Worm (Caenorhabditis elegans) whole organism, L4 larva: Measurements from ENCODE around the gene zip-10.

Experiments
- F10B5.3 ChIP-seq: sonication (generic microtip); optimal IDR thresholded peaks from 2 replicates; lab custom pipeline; 2016; ENCODE audit warnings: mild to moderate bottlenecking, missing genetic modification characterization, missing compliant biosample characterization
- F44E2.7 ChIP-seq: fragments of 200-800 bp; sonication (Bioruptor generic); IDR thresholded peaks from 2 replicates; pipeline ENCODE4 v2.1.2; 2022; ENCODE audit warnings: missing genetic modification characterization, missing compliant biosample characterization
- T20F7.1 ChIP-seq: fragments of 200-800 bp; sonication (Bioruptor generic); optimal IDR thresholded peaks from 2 replicates; lab custom pipeline; 2018; ENCODE audit warnings: mild to moderate bottlenecking, missing genetic modification characterization, missing compliant biosample characterization
- T26A8.4 ChIP-seq: fragments of 200-800 bp; sonication (Bioruptor generic); IDR thresholded peaks from 2 replicates; pipeline ENCODE4 v1.3.6; 2022; ENCODE audit warnings: missing genetic modification characterization, missing compliant biosample characterization
- Y105C5A.15 ChIP-seq: fragments of 200-800 bp; sonication (Bioruptor generic); IDR thresholded peaks from 2 replicates; pipeline ENCODE4 v1.3.6; 2022; ENCODE audit warnings: missing genetic modification characterization, missing compliant biosample characterization
- ZK337.2 ChIP-seq: fragments of 200-800 bp; sonication (Bioruptor generic); IDR thresholded peaks from 2 replicates; pipeline ENCODE4 v1.3.6; 2022; ENCODE audit warnings: missing genetic modification reagents, missing genetic modification characterization, missing compliant biosample characterization
- ZK546.5 ChIP-seq, 2 experiments: sonication (generic microtip); optimal IDR thresholded peaks; 2 replicates each; lab custom pipeline; 2017; ENCODE audit warnings: missing biosample characterization in 2 of 2, missing genetic modification characterization in 2 of 2
- aha-1 ChIP-seq: fragments of 150-350 bp; peaks from one replicate; lab custom pipeline; 2014; ENCODE audit warnings: missing biosample characterization, missing genetic modification characterization
- ama-1 ChIP-seq: fragments of 150-350 bp; optimal IDR thresholded peaks from 2 replicates; lab custom pipeline; 2014; ENCODE audit warnings: inconsistent platforms, mixed read lengths
- arid-1 ChIP-seq: fragments of 200-800 bp; sonication (Bioruptor generic); conservative IDR thresholded peaks from 2 replicates; pipeline ENCODE4 v1.3.6; 2022; ENCODE audit warnings: missing genetic modification reagents, missing genetic modification characterization, missing compliant biosample characterization
- attf-4 ChIP-seq: sonication (generic microtip); optimal IDR thresholded peaks from 3 replicates; lab custom pipeline; 2017; ENCODE audit warnings: missing biosample characterization, missing genetic modification characterization
- ceh-28 ChIP-seq: fragments of 150-350 bp; optimal IDR thresholded peaks from 2 replicates; lab custom pipeline; 2014; ENCODE audit warnings: missing biosample characterization, missing genetic modification reagents, missing genetic modification characterization
- ceh-32 ChIP-seq: sonication (generic microtip); optimal IDR thresholded peaks from 2 replicates; lab custom pipeline; 2016; ENCODE audit warnings: mild to moderate bottlenecking, missing genetic modification characterization, missing compliant biosample characterization; ENCODE audit not compliant: poor library complexity
- ceh-44 ChIP-seq: fragments of 200-800 bp; sonication (Bioruptor generic); IDR thresholded peaks from 2 replicates; pipeline ENCODE4 v1.3.6; 2022; ENCODE audit warnings: missing genetic modification reagents, missing genetic modification characterization, missing compliant biosample characterization
- ceh-62 ChIP-seq: sonication (generic microtip); optimal IDR thresholded peaks from 2 replicates; lab custom pipeline; 2017; ENCODE audit warnings: missing biosample characterization, missing genetic modification characterization
- ceh-82 ChIP-seq: sonication (generic microtip); optimal IDR thresholded peaks from 2 replicates; lab custom pipeline; 2017; ENCODE audit warnings: missing biosample characterization, missing genetic modification characterization
- ctbp-1 ChIP-seq: fragments of 200-800 bp; sonication (Bioruptor generic); IDR thresholded peaks from 2 replicates; pipeline ENCODE4 v1.3.6; 2022; ENCODE audit warnings: missing genetic modification reagents, missing genetic modification characterization, missing compliant biosample characterization
- daf-12 ChIP-seq: fragments of 150-350 bp; optimal IDR thresholded peaks from 2 replicates; lab custom pipeline; 2014; ENCODE audit warnings: missing biosample characterization, missing genetic modification reagents, missing genetic modification characterization
- dmd-6 ChIP-seq: fragments of 200-800 bp; sonication (Bioruptor generic); IDR thresholded peaks from 2 replicates; pipeline ENCODE4 v1.3.6; 2022; ENCODE audit warnings: missing genetic modification reagents, missing genetic modification characterization, missing compliant biosample characterization
- duxl-1 ChIP-seq: sonication (generic microtip); optimal IDR thresholded peaks from 2 replicates; lab custom pipeline; 2016; ENCODE audit warnings: mild to moderate bottlenecking, missing genetic modification characterization, moderate library complexity, missing compliant biosample characterization; ENCODE audit not compliant: poor library complexity
- egl-27 ChIP-seq: sonication (generic microtip); optimal IDR thresholded peaks from 3 replicates; lab custom pipeline; 2017; ENCODE audit warnings: missing biosample characterization, missing genetic modification reagents, missing genetic modification characterization
- jun-1 ChIP-seq: fragments of 150-350 bp; optimal IDR thresholded peaks from 2 replicates; lab custom pipeline; 2014; ENCODE audit warnings: missing biosample characterization, missing genetic modification reagents, missing genetic modification characterization
- lin-15B ChIP-seq: fragments of 150-350 bp; sonication (generic microtip); optimal IDR thresholded peaks from 3 replicates; lab custom pipeline; 2014; ENCODE audit warnings: missing biosample characterization, missing genetic modification characterization
- lin-38 ChIP-seq: fragments of 200-800 bp; sonication (Bioruptor generic); IDR thresholded peaks from 2 replicates; pipeline ENCODE4 v1.3.6; 2022; ENCODE audit warnings: missing genetic modification reagents, missing genetic modification characterization, missing compliant biosample characterization
- lin-39 ChIP-seq: fragments of 150-350 bp; optimal IDR thresholded peaks from 2 replicates; lab custom pipeline; 2014; ENCODE audit warnings: missing biosample characterization, missing genetic modification reagents, missing genetic modification characterization
- lsy-2 ChIP-seq, 2 experiments: fragments of 150-350 bp in 1 of 2; sonication (generic microtip) in 1 of 2; optimal IDR thresholded peaks; 2 replicates each; lab custom pipeline; 2014 to 2017; ENCODE audit warnings: missing biosample characterization in 2 of 2, missing genetic modification characterization in 2 of 2
- madf-5 ChIP-seq, 2 experiments: fragments of 200-800 bp; sonication (Bioruptor generic); IDR thresholded peaks; 2 replicates each; pipeline ENCODE4 v1.3.6; 2022; ENCODE audit warnings: missing compliant biosample characterization in 2 of 2, missing genetic modification characterization in 2 of 2
- madf-9 ChIP-seq: fragments of 200-800 bp; sonication (Bioruptor generic); conservative IDR thresholded peaks from 2 replicates; pipeline ENCODE4 v1.3.6; 2022; ENCODE audit warnings: missing genetic modification reagents, missing genetic modification characterization, missing compliant biosample characterization
- mdl-1 ChIP-seq, 2 experiments: fragments of 150-350 bp in 1 of 2; sonication (generic microtip) in 1 of 2; optimal IDR thresholded peaks; 2 replicates each; lab custom pipeline; 2014 to 2017; ENCODE audit warnings: missing biosample characterization in 2 of 2, missing genetic modification characterization in 2 of 2
- mep-1 ChIP-seq: fragments of 150-350 bp; sonication (generic microtip); optimal IDR thresholded peaks from 3 replicates; lab custom pipeline; 2014; ENCODE audit warnings: missing biosample characterization, missing genetic modification characterization
- mes-2 ChIP-seq: sonication (generic microtip); optimal IDR thresholded peaks from 2 replicates; lab custom pipeline; 2016; ENCODE audit warnings: missing genotype, mild to moderate bottlenecking, missing genetic modification characterization, missing compliant biosample characterization; ENCODE audit not compliant: poor library complexity, severe bottlenecking
- mxl-3 ChIP-seq: fragments of 200-800 bp; sonication (Bioruptor generic); optimal IDR thresholded peaks from 2 replicates; lab custom pipeline; 2018; ENCODE audit warnings: mild to moderate bottlenecking, missing genetic modification characterization, missing compliant biosample characterization
- nhr-102 ChIP-seq: sonication (generic microtip); optimal IDR thresholded peaks from 2 replicates; lab custom pipeline; 2016; ENCODE audit warnings: mild to moderate bottlenecking, missing genetic modification characterization, moderate library complexity, missing compliant biosample characterization
- nhr-11 ChIP-seq: fragments of 150-350 bp; optimal IDR thresholded peaks from 2 replicates; lab custom pipeline; 2014; ENCODE audit warnings: missing biosample characterization, missing genetic modification characterization
- nhr-237 ChIP-seq: sonication (generic microtip); optimal IDR thresholded peaks from 2 replicates; lab custom pipeline; 2017; ENCODE audit warnings: missing biosample characterization, missing genetic modification characterization
- nhr-42 ChIP-seq: fragments of 200-800 bp; sonication (Bioruptor generic); IDR thresholded peaks from 2 replicates; pipeline ENCODE4 v1.3.6; 2022; ENCODE audit warnings: missing genetic modification characterization, missing compliant biosample characterization
- nhr-6 ChIP-seq: fragments of 150-350 bp; optimal IDR thresholded peaks from 2 replicates; lab custom pipeline; 2014; ENCODE audit warnings: missing biosample characterization, missing genetic modification characterization
- nhr-76 ChIP-seq: fragments of 150-350 bp; optimal IDR thresholded peaks from 2 replicates; lab custom pipeline; 2014; ENCODE audit warnings: missing biosample characterization, missing genetic modification characterization
- pha-4 ChIP-seq, 2 experiments: fragments of 150-350 bp in 1 of 2; fragments of 200-800 bp in 1 of 2; sonication (Bioruptor generic) in 1 of 2; IDR thresholded peaks in 1 of 2; optimal IDR thresholded peaks in 1 of 2; 2 replicates each; pipeline versions ENCODE4 v1.3.6 to Lab custom; 2014 to 2022; ENCODE audit warnings: missing genetic modification characterization in 2 of 2, missing genetic modification reagents in 2 of 2, missing biosample characterization in 1 of 2, missing compliant biosample characterization in 1 of 2
- php-3 ChIP-seq: fragments of 200-800 bp; sonication (Bioruptor generic); IDR thresholded peaks from 2 replicates; pipeline ENCODE4 v1.3.6; 2022; ENCODE audit warnings: missing genetic modification reagents, missing genetic modification characterization, missing compliant biosample characterization
- rbr-2 ChIP-seq: sonication (generic microtip); optimal IDR thresholded peaks from 2 replicates; lab custom pipeline; 2016; ENCODE audit warnings: missing genotype, missing genetic modification characterization, missing compliant biosample characterization
- saeg-2 ChIP-seq: fragments of 200-800 bp; sonication (Bioruptor generic); IDR thresholded peaks from 2 replicates; pipeline ENCODE4 v1.3.6; 2022; ENCODE audit warnings: missing genetic modification reagents, missing genetic modification characterization, missing compliant biosample characterization
- sdz-12 ChIP-seq: fragments of 200-800 bp; sonication (Bioruptor generic); optimal IDR thresholded peaks from 2 replicates; lab custom pipeline; 2018; ENCODE audit warnings: mild to moderate bottlenecking, missing genetic modification characterization, missing compliant biosample characterization
- set-16 ChIP-seq: fragments of 200-800 bp; sonication (Bioruptor generic); IDR thresholded peaks from 2 replicates; pipeline ENCODE4 v1.3.6; 2022; ENCODE audit warnings: missing genetic modification reagents, missing genetic modification characterization, missing compliant biosample characterization
- skn-1 ChIP-seq: fragments of 150-350 bp; optimal IDR thresholded peaks from 2 replicates; lab custom pipeline; 2014; ENCODE audit warnings: missing biosample characterization, missing genetic modification characterization
- snpc-4 ChIP-seq: fragments of 150-350 bp; optimal IDR thresholded peaks from 2 replicates; lab custom pipeline; 2014; ENCODE audit warnings: missing biosample characterization, missing genetic modification characterization
- spr-1 ChIP-seq: sonication (generic microtip); optimal IDR thresholded peaks from 2 replicates; lab custom pipeline; 2016; ENCODE audit warnings: mild to moderate bottlenecking, missing genetic modification characterization, missing compliant biosample characterization
- tag-97 ChIP-seq: fragments of 200-800 bp; sonication (Bioruptor generic); IDR thresholded peaks from 2 replicates; pipeline ENCODE4 v1.3.6; 2022; ENCODE audit warnings: missing genetic modification characterization, missing compliant biosample characterization
- zfp-3 ChIP-seq: fragments of 200-800 bp; sonication (Bioruptor generic); conservative IDR thresholded peaks from 2 replicates; pipeline ENCODE4 v1.3.6; 2022; ENCODE audit warnings: missing genetic modification reagents, missing genetic modification characterization, missing compliant biosample characterization
- zip-2 ChIP-seq: fragments of 150-350 bp; optimal IDR thresholded peaks from 2 replicates; lab custom pipeline; 2014; ENCODE audit warnings: missing biosample characterization, missing genetic modification characterization
- ztf-7 ChIP-seq: fragments of 150-350 bp; optimal IDR thresholded peaks from 2 replicates; lab custom pipeline; 2014; ENCODE audit warnings: missing biosample characterization, missing genetic modification characterization

Gene zip-10

DNA sequence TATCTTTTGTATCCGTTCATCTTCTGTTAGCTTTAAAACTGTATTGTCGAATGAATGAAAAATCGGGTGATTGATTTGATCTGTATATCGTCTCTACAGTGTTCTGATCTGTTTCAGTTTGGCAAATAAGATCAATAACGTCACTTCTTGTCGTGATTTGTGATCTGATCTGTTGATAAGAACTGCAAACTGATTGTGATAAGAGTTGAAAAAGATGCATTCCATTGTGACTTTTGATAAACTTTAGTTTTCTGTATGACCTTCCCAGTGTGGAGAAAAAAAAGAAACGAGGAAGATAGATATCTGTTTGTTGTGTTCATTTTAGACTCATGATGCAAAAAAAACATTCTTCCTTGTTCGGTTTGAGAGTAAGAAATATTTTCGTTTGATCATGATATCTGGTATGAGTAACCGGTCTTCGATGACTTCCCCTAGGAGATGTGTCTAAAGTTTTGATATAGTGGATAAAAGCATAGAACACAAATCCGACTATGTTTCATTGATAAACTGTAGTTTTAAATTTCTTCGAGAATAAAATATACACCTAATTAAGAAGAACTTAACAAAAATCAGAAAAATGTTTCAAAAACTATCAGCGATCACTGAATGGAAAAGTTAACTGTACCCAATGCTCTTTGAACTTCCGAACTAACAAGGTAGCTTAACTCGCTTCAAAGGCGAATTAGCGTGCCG is 35.6 kb downstream of the zip-10 start:
- TF ChIP-seq lin-39 (tag; lab: Kevin White, UChicago) (no peak), nhr-6 (tag; lab: Kevin White, UChicago) (no peak), ZK546.5 (tag; optimal IDR thresholded peaks at IDR 0.05; lab: Kevin White, UChicago) (no peak), T26A8.4 (GFP tag; lab: Robert Waterston, UW) (no peak), nhr-76 (no peak), egl-27 (no peak), daf-12 (tag; lab: Kevin White, UChicago) (no peak), ceh-28 (tag; lab: Kevin White, UChicago) (no peak), F10B5.3 (no peak), nhr-102 (tag; lab: Kevin White, UChicago) (no peak), mdl-1 (tag; optimal IDR thresholded peaks at IDR 0.05; lab: Kevin White, UChicago) (no peak), attf-4 (tag; lab: Kevin White, UChicago) (no peak), snpc-4 (tag; lab: Kevin White, UChicago) (no peak), aha-1 (peak; percentile 93), madf-9 (GFP tag; lab: Robert Waterston, UW) (no peak), skn-1 (tag; lab: Kevin White, UChicago) (no peak), lin-15B (tag; lab: Kevin White, UChicago) (no peak), set-16 (no peak), T20F7.1 (GFP tag; lab: Kevin White, UChicago) (peak; percentile 31), saeg-2 (GFP tag; lab: Robert Waterston, UW) (no peak), duxl-1 (tag; lab: Kevin White, UChicago) (no peak), ceh-62 (tag; lab: Kevin White, UChicago) (no peak), Y105C5A.15 (no peak), php-3 (GFP tag; lab: Robert Waterston, UW) (0 out of 2 replicates have a peak, but pooled peaks have one; percentile 16), tag-97 (no peak), nhr-237 (tag; lab: Kevin White, UChicago) (no peak), nhr-42 (GFP tag; lab: Robert Waterston, UW) (no peak), madf-5 (GFP tag; IDR thresholded peaks at IDR 0.05; lab: Robert Waterston, UW) (no peak), ceh-82 (no peak), ceh-32 (no peak), zfp-3 (no peak), mep-1 (tag; lab: Kevin White, UChicago) (peak; percentile 26), arid-1 (GFP tag; lab: Robert Waterston, UW) (no peak), ztf-7 (tag; lab: Kevin White, UChicago) (no peak), sdz-12 (GFP tag; lab: Kevin White, UChicago) (no peak), F44E2.7 (GFP tag; lab: Robert Waterston, UW) (no peak), pha-4 (GFP tag; IDR thresholded peaks at IDR 0.05; lab: Robert Waterston, UW) (no peak), pha-4 (tag; optimal IDR thresholded peaks at IDR 0.05; lab: Kevin White, UChicago) (no peak), lsy-2 (tag; optimal IDR thresholded peaks at IDR 0.05; lab: Kevin White, UChicago) (peak in 1 of 2 experiments; percentile 37), mes-2 (no peak), rbr-2 (no peak), ceh-44 (no peak), dmd-6 (GFP tag; lab: Robert Waterston, UW) (peak; percentile 85), mxl-3 (GFP tag; lab: Kevin White, UChicago) (peak; percentile 50), jun-1 (tag; lab: Kevin White, UChicago) (no peak), ama-1 (lab: Kevin White, UChicago) (no peak), spr-1 (tag; lab: Kevin White, UChicago) (no peak), zip-2 (tag; lab: Kevin White, UChicago) (no peak), ZK337.2 (no peak), ctbp-1 (GFP tag; lab: Robert Waterston, UW) (no peak), nhr-11 (tag; lab: Kevin White, UChicago) (no peak), lin-38 (GFP tag; lab: Robert Waterston, UW) (no peak)
